Comparison of ENCODE assay signal across 5 worm cellular contexts in genomic region chrV:10525902-10526301, ce11.
TF ChIP-seq lines count a peak whose summit lies in the region.

Gene C35A5.8, minus strand, starts transcription at chrV:10525908.
Gene hda-11, plus strand, starts transcription at chrV:10526184.

TF ChIP-seq in whole organism, L1 larva, 84 proteins besides CTCF, POLR2A, EP300 and RAD21 (continues in another document):
- TF ChIP-seq pag-3 (tag; optimal IDR thresholded peaks at IDR 0.05; lab: Kevin White, UChicago; ENCODE audit: borderline replicate concordance, insufficient read depth) (peak; percentile 28), fkh-10 (GFP tag; optimal IDR thresholded peaks at IDR 0.05; lab: Kevin White, UChicago) (no peak), xbp-1 (tag; optimal IDR thresholded peaks at IDR 0.05; lab: Kevin White, UChicago) (peak; percentile 80), tlp-1 (tag; optimal IDR thresholded peaks at IDR 0.05; lab: Kevin White, UChicago) (no peak), nhr-47 (tag; optimal IDR thresholded peaks at IDR 0.05; lab: Kevin White, UChicago) (peak; percentile 91), rnt-1 (tag; optimal IDR thresholded peaks at IDR 0.05; lab: Kevin White, UChicago) (peak; percentile 99), swsn-7 (tag; optimal IDR thresholded peaks at IDR 0.05; lab: Kevin White, UChicago) (peak; percentile 80), ztf-11 (tag; optimal IDR thresholded peaks at IDR 0.05; lab: Kevin White, UChicago) (peak in 1 of 2 experiments; percentile 94), ceh-8 (GFP tag; optimal IDR thresholded peaks at IDR 0.05; lab: Kevin White, UChicago) (peak; percentile 7), sptf-1 (tag; optimal IDR thresholded peaks at IDR 0.05; lab: Kevin White, UChicago) (no peak), tbx-2 (tag; optimal IDR thresholded peaks at IDR 0.05; lab: Kevin White, UChicago) (peak; percentile 89), skn-1 (tag; optimal IDR thresholded peaks at IDR 0.05; lab: Kevin White, UChicago) (peak; percentile 52), aha-1 (tag; optimal IDR thresholded peaks at IDR 0.05; lab: Kevin White, UChicago) (no peak), egl-27 (tag; optimal IDR thresholded peaks at IDR 0.05; lab: Kevin White, UChicago) (no peak), pax-3 (tag; optimal IDR thresholded peaks at IDR 0.05; lab: Kevin White, UChicago) (peak; percentile 82), fos-1 (tag; optimal IDR thresholded peaks at IDR 0.05; lab: Kevin White, UChicago) (peak; percentile 20), unc-86 (tag; optimal IDR thresholded peaks at IDR 0.05; lab: Kevin White, UChicago) (peak; percentile 59), sup-37 (GFP tag; optimal IDR thresholded peaks at IDR 0.05; lab: Kevin White, UChicago) (peak; percentile 20)

TF ChIP-seq in whole organism, L3 larva, 47 proteins besides CTCF, POLR2A, EP300 and RAD21 (continues in another document):
- TF ChIP-seq zag-1 (tag; optimal IDR thresholded peaks at IDR 0.05; lab: Kevin White, UChicago) = no peak
- TF ChIP-seq nhr-23 (tag; optimal IDR thresholded peaks at IDR 0.05; lab: Kevin White, UChicago) = peak; percentile 63
- TF ChIP-seq nfya-1 (tag; optimal IDR thresholded peaks at IDR 0.05; lab: Kevin White, UChicago; ENCODE audit: insufficient read depth) = peak; percentile 58
- no peak for TF ChIP-seq nhr-12 (tag; optimal IDR thresholded peaks at IDR 0.05; lab: Kevin White, UChicago)
- no peak for TF ChIP-seq lin-39 (tag; optimal IDR thresholded peaks at IDR 0.05; lab: Kevin White, UChicago)
- TF ChIP-seq ztf-4 (tag; optimal IDR thresholded peaks at IDR 0.05; lab: Kevin White, UChicago) = no peak
- TF ChIP-seq mdl-1 (tag; optimal IDR thresholded peaks at IDR 0.05; lab: Kevin White, UChicago) = no peak
- TF ChIP-seq mml-1 (tag; optimal IDR thresholded peaks at IDR 0.05; lab: Kevin White, UChicago) = no peak
- TF ChIP-seq nhr-25 (tag; optimal IDR thresholded peaks at IDR 0.05; lab: Kevin White, UChicago) = peak; percentile 52
- TF ChIP-seq ama-1 (optimal IDR thresholded peaks at IDR 0.05; lab: Kevin White, UChicago) = no peak
- TF ChIP-seq jun-1 (tag; optimal IDR thresholded peaks at IDR 0.05; lab: Kevin White, UChicago) = no peak
- TF ChIP-seq nhr-43 (tag; optimal IDR thresholded peaks at IDR 0.05; lab: Kevin White, UChicago; ENCODE audit: poor library complexity, severe bottlenecking) = peak; percentile 93
- peak; percentile 35 for TF ChIP-seq snpc-4 (tag; optimal IDR thresholded peaks at IDR 0.05; lab: Kevin White, UChicago)
- peak; percentile 63 for TF ChIP-seq lin-15B (tag; optimal IDR thresholded peaks at IDR 0.05; lab: Kevin White, UChicago)
- peak; percentile 48 for TF ChIP-seq skn-1 (tag; optimal IDR thresholded peaks at IDR 0.05; lab: Kevin White, UChicago)
- TF ChIP-seq nhr-11 (tag; optimal IDR thresholded peaks at IDR 0.05; lab: Kevin White, UChicago) = no peak
- TF ChIP-seq tbx-2 (tag; optimal IDR thresholded peaks at IDR 0.05; lab: Kevin White, UChicago) = no peak
- TF ChIP-seq ceh-82 (tag; optimal IDR thresholded peaks at IDR 0.05; lab: Kevin White, UChicago) = no peak
- peak; percentile 4 for TF ChIP-seq pqm-1 (tag; optimal IDR thresholded peaks at IDR 0.05; lab: Kevin White, UChicago)

TF ChIP-seq in whole organism, early embryonic, 17 proteins besides CTCF, POLR2A, EP300 and RAD21:
- TF ChIP-seq B0310.2 (tag; optimal IDR thresholded peaks at IDR 0.05; lab: Kevin White, UChicago) = no peak
- peak; percentile 72 for TF ChIP-seq tbx-37 (GFP tag; conservative IDR thresholded peaks at IDR 0.05; lab: Robert Waterston, UW)
- TF ChIP-seq sea-1 (GFP tag; conservative IDR thresholded peaks at IDR 0.05; lab: Robert Waterston, UW) = no peak
- no peak for TF ChIP-seq ceh-36 (tag; optimal IDR thresholded peaks at IDR 0.05; lab: Kevin White, UChicago)

TF ChIP-seq in whole organism, midembryonic, 9 proteins besides CTCF, POLR2A, EP300 and RAD21:
- TF ChIP-seq flt-1 (GFP tag; IDR thresholded peaks at IDR 0.05; lab: Robert Waterston, UW) (peak; percentile 79; the same call in 1 of the 2 replicates), klf-2 (GFP tag; conservative IDR thresholded peaks at IDR 0.05; lab: Robert Waterston, UW) (0 out of 2 replicates have a peak, but pooled peaks have one; percentile 27), cog-1 (tag; optimal IDR thresholded peaks at IDR 0.05; lab: Kevin White, UChicago) (peak; percentile 3), tab-1 (GFP tag; IDR thresholded peaks at IDR 0.05; lab: Robert Waterston, UW) (no peak)

TF ChIP-seq in whole organism, young adult, 124 proteins besides CTCF, POLR2A, EP300 and RAD21 (continues in another document):
- no peak for TF ChIP-seq ztf-6 (GFP tag; IDR thresholded peaks at IDR 0.05; lab: Robert Waterston, UW)
- no peak for TF ChIP-seq aptf-3 (GFP tag; IDR thresholded peaks at IDR 0.05; lab: Robert Waterston, UW)
- no peak for TF ChIP-seq madf-10 (tag; optimal IDR thresholded peaks at IDR 0.05; lab: Kevin White, UChicago)
- TF ChIP-seq Y53G8AR.9 (GFP tag; conservative IDR thresholded peaks at IDR 0.05; lab: Robert Waterston, UW) = 0 out of 2 replicates have a peak, but pooled peaks have one; percentile 14
- TF ChIP-seq ccch-3 (GFP tag; optimal IDR thresholded peaks at IDR 0.05; lab: Kevin White, UChicago) = peak; percentile 43
- no peak for TF ChIP-seq ceh-58 (GFP tag; IDR thresholded peaks at IDR 0.05; lab: Robert Waterston, UW)
- TF ChIP-seq nfya-2 (GFP tag; IDR thresholded peaks at IDR 0.05; lab: Robert Waterston, UW) = no peak
- peak; percentile 23 for TF ChIP-seq sdz-38 (tag; optimal IDR thresholded peaks at IDR 0.05; lab: Kevin White, UChicago)
- TF ChIP-seq snpc-1.1 (tag; optimal IDR thresholded peaks at IDR 0.05; lab: Kevin White, UChicago; ENCODE audit: insufficient read depth) = no peak
- TF ChIP-seq xnd-1 (tag; optimal IDR thresholded peaks at IDR 0.05; lab: Kevin White, UChicago) = no peak
- TF ChIP-seq ama-1 (optimal IDR thresholded peaks at IDR 0.05; lab: Kevin White, UChicago) = no peak
- no peak for TF ChIP-seq ama-1 (GFP tag; optimal IDR thresholded peaks at IDR 0.05; lab: Kevin White, UChicago)
- peak; percentile 37; the same call in 1 of the 2 replicates for TF ChIP-seq F33H1.4 (GFP tag; IDR thresholded peaks at IDR 0.05; lab: Robert Waterston, UW)
- TF ChIP-seq B0019.2 (GFP tag; conservative IDR thresholded peaks at IDR 0.05; lab: Robert Waterston, UW) = no peak
- TF ChIP-seq K12H6.12 (tag; optimal IDR thresholded peaks at IDR 0.05; lab: Kevin White, UChicago) = peak; percentile 38
- no peak for TF ChIP-seq tbp1 (GFP tag; optimal IDR thresholded peaks at IDR 0.05; lab: Kevin White, UChicago)
- TF ChIP-seq ceh-40 (GFP tag; IDR thresholded peaks at IDR 0.05; lab: Robert Waterston, UW) = no peak
- TF ChIP-seq lag-1 (GFP tag; IDR thresholded peaks at IDR 0.05; lab: Robert Waterston, UW) = no peak
- TF ChIP-seq madf-6 (GFP tag; IDR thresholded peaks at IDR 0.05; lab: Robert Waterston, UW) = peak; percentile 67
- peak; percentile 57 for TF ChIP-seq F22D6.2 (tag; optimal IDR thresholded peaks at IDR 0.05; lab: Kevin White, UChicago)
- no peak for TF ChIP-seq somi-1 (GFP tag; optimal IDR thresholded peaks at IDR 0.05; lab: Kevin White, UChicago)
- no peak for TF ChIP-seq repo-1 (tag; optimal IDR thresholded peaks at IDR 0.05; lab: Kevin White, UChicago)
- TF ChIP-seq Y79H2A.3 (GFP tag; conservative IDR thresholded peaks at IDR 0.05; lab: Robert Waterston, UW) = no peak
- TF ChIP-seq mxl-1 (tag; optimal IDR thresholded peaks at IDR 0.05; lab: Kevin White, UChicago) = no peak
- no peak for TF ChIP-seq Y56A3A.18 (GFP tag; IDR thresholded peaks at IDR 0.05; lab: Robert Waterston, UW)
- TF ChIP-seq bed-1 (GFP tag; IDR thresholded peaks at IDR 0.05; lab: Robert Waterston, UW) = no peak
- TF ChIP-seq ztf-26 (tag; optimal IDR thresholded peaks at IDR 0.05; lab: Kevin White, UChicago) = no peak
- peak; percentile 60 for TF ChIP-seq ceh-79 (tag; optimal IDR thresholded peaks at IDR 0.05; lab: Kevin White, UChicago)
- peak; percentile 36 for TF ChIP-seq atf-7 (tag; optimal IDR thresholded peaks at IDR 0.05; lab: Kevin White, UChicago)
- TF ChIP-seq B0336.3 (GFP tag; IDR thresholded peaks at IDR 0.05; lab: Robert Waterston, UW) = no peak
- peak; percentile 10 for TF ChIP-seq tlf-1 (GFP tag; optimal IDR thresholded peaks at IDR 0.05; lab: Kevin White, UChicago)
- no peak for TF ChIP-seq ztf-3 (GFP tag; optimal IDR thresholded peaks at IDR 0.05; lab: Kevin White, UChicago)
- peak; percentile 42 for TF ChIP-seq lin-54 (GFP tag; optimal IDR thresholded peaks at IDR 0.05; lab: Kevin White, UChicago)
- 0 out of 2 replicates have a peak, but pooled peaks have one; percentile 11 for TF ChIP-seq aptf-2 (GFP tag; conservative IDR thresholded peaks at IDR 0.05; lab: Robert Waterston, UW)
- TF ChIP-seq rec-8 (tag; optimal IDR thresholded peaks at IDR 0.05; lab: Kevin White, UChicago) = peak; percentile 52 to 60
- no peak for TF ChIP-seq F10E7.11 (tag; optimal IDR thresholded peaks at IDR 0.05; lab: Kevin White, UChicago)
- TF ChIP-seq snpc-1.3 (tag; optimal IDR thresholded peaks at IDR 0.05; lab: Kevin White, UChicago; ENCODE audit: insufficient read depth) = no peak
- no peak for TF ChIP-seq tbx-9 (tag; optimal IDR thresholded peaks at IDR 0.05; lab: Kevin White, UChicago; ENCODE audit: borderline replicate concordance)
- TF ChIP-seq ceh-100 (GFP tag; IDR thresholded peaks at IDR 0.05; lab: Robert Waterston, UW) = peak; percentile 61
- peak; percentile 67 for TF ChIP-seq D2030.7 (GFP tag; IDR thresholded peaks at IDR 0.05; lab: Robert Waterston, UW)
- TF ChIP-seq F49E8.2 (tag; optimal IDR thresholded peaks at IDR 0.05; lab: Kevin White, UChicago; ENCODE audit: insufficient read depth) = no peak
- TF ChIP-seq mes-4 (tag; optimal IDR thresholded peaks at IDR 0.05; lab: Kevin White, UChicago) = no peak
- TF ChIP-seq mel-28 (tag; optimal IDR thresholded peaks at IDR 0.05; lab: Kevin White, UChicago; ENCODE audit: borderline replicate concordance) = no peak
- TF ChIP-seq him-1 (tag; optimal IDR thresholded peaks at IDR 0.05; lab: Kevin White, UChicago) = peak; percentile 39
- no peak for TF ChIP-seq B0261.1 (tag; optimal IDR thresholded peaks at IDR 0.05; lab: Kevin White, UChicago)
- TF ChIP-seq lin-40 (tag; optimal IDR thresholded peaks at IDR 0.05; lab: Kevin White, UChicago) = peak; percentile 57
- TF ChIP-seq pha-4 (tag; optimal IDR thresholded peaks at IDR 0.05; lab: Kevin White, UChicago) = no peak
- TF ChIP-seq C06A6.2 (GFP tag; conservative IDR thresholded peaks at IDR 0.05; lab: Robert Waterston, UW) = no peak
- no peak for TF ChIP-seq attf-3 (GFP tag; conservative IDR thresholded peaks at IDR 0.05; lab: Robert Waterston, UW)
- TF ChIP-seq sptf-2 (GFP tag; optimal IDR thresholded peaks at IDR 0.05; lab: Kevin White, UChicago) = no peak
- TF ChIP-seq hlh-26 (GFP tag; conservative IDR thresholded peaks at IDR 0.05; lab: Robert Waterston, UW) = no peak
- peak; percentile 75 for TF ChIP-seq lir-1 (GFP tag; conservative IDR thresholded peaks at IDR 0.05; lab: Robert Waterston, UW)

Comparison
In these comparisons a context has a peak if more than half of its experiments do, and no peak if none do; other contexts are left out.
1. Of the 8 proteins assayed by ChIP-seq in both whole organism, young adult and whole organism, L1 larva: peak only in whole organism, young adult: none; only in whole organism, L1 larva: dpl-1, efl-1 and nhr-90; in both: snpc-4 and unc-130; in neither: 2; mixed calls (peak in some experiments, not most) for 1.